Worm (Caenorhabditis elegans) whole organism, mixed stage, embryonic: ENCODE measurements around the gene abts-4.

Experiments used
- M03D4.4 ChIP-seq: sonication (generic microtip); optimal IDR thresholded peaks from 2 replicates; lab custom pipeline; 2017; ENCODE audit warnings: mild to moderate bottlenecking, missing genetic modification characterization, missing compliant biosample characterization
- bed-3 ChIP-seq: fragments of 200-800 bp; sonication (Bioruptor generic); optimal IDR thresholded peaks from 3 replicates; lab custom pipeline; 2018; ENCODE audit warnings: mild to moderate bottlenecking, missing genetic modification characterization, moderate library complexity, missing compliant biosample characterization
- blmp-1 ChIP-seq: fragments of 150-350 bp; optimal IDR thresholded peaks from 2 replicates; lab custom pipeline; 2014; ENCODE audit warnings: missing biosample characterization, missing genetic modification characterization
- ceh-43 ChIP-seq: fragments of 200-800 bp; sonication (Bioruptor generic); optimal IDR thresholded peaks from 2 replicates; lab custom pipeline; 2018; ENCODE audit warnings: mild to moderate bottlenecking, missing genetic modification characterization, moderate library complexity, missing compliant biosample characterization
- ces-1 ChIP-seq: fragments of 150-350 bp; optimal IDR thresholded peaks from 2 replicates; lab custom pipeline; 2014; ENCODE audit warnings: missing biosample characterization, missing genetic modification reagents, missing genetic modification characterization
- cnd-1 ChIP-seq: fragments of 200-800 bp; sonication (Bioruptor generic); optimal IDR thresholded peaks from 2 replicates; lab custom pipeline; 2018; ENCODE audit warnings: mild to moderate bottlenecking, missing genetic modification characterization, missing compliant biosample characterization
- drap-1 ChIP-seq: fragments of 200-800 bp; sonication (Bioruptor generic); optimal IDR thresholded peaks from 3 replicates; lab custom pipeline; 2018; ENCODE audit warnings: mild to moderate bottlenecking, missing genetic modification characterization, missing compliant biosample characterization
- elt-1 ChIP-seq: sonication (generic microtip); optimal IDR thresholded peaks from 2 replicates; lab custom pipeline; 2017; ENCODE audit warnings: missing genetic modification characterization, mild to moderate bottlenecking, missing compliant biosample characterization, antibody characterized with exemption, moderate library complexity, borderline replicate concordance; ENCODE audit not compliant: insufficient read depth
- elt-3 ChIP-seq: fragments of 150-350 bp; optimal IDR thresholded peaks from 2 replicates; lab custom pipeline; 2014; ENCODE audit warnings: missing biosample characterization, missing genetic modification characterization
- ham-2 ChIP-seq: fragments of 200-800 bp; sonication (Bioruptor generic); optimal IDR thresholded peaks from 2 replicates; lab custom pipeline; 2018; ENCODE audit warnings: mild to moderate bottlenecking, missing genetic modification characterization, missing compliant biosample characterization
- lin-13 ChIP-seq: fragments of 150-350 bp; optimal IDR thresholded peaks from 2 replicates; lab custom pipeline; 2014; ENCODE audit warnings: missing biosample characterization, missing genetic modification characterization
- lin-32 ChIP-seq: fragments of 200-800 bp; sonication (Bioruptor generic); optimal IDR thresholded peaks from 2 replicates; lab custom pipeline; 2018; ENCODE audit warnings: mild to moderate bottlenecking, missing genetic modification characterization, missing compliant biosample characterization
- lsy-2 ChIP-seq: fragments of 150-350 bp; optimal IDR thresholded peaks from 2 replicates; lab custom pipeline; 2014; ENCODE audit warnings: missing biosample characterization, missing genetic modification characterization
- mab-5 ChIP-seq: fragments of 150-350 bp; optimal IDR thresholded peaks from 2 replicates; lab custom pipeline; 2014; ENCODE audit warnings: missing biosample characterization, missing genetic modification characterization
- mep-1 ChIP-seq: fragments of 150-350 bp; optimal IDR thresholded peaks from 2 replicates; lab custom pipeline; 2017; ENCODE audit warnings: missing biosample characterization, missing genetic modification reagents, missing genetic modification characterization, inconsistent platforms
- mls-2 ChIP-seq: sonication (generic microtip); optimal IDR thresholded peaks from 2 replicates; lab custom pipeline; 2016; ENCODE audit warnings: mild to moderate bottlenecking, missing genetic modification characterization, moderate library complexity, missing compliant biosample characterization
- nhr-12 ChIP-seq: fragments of 150-350 bp; optimal IDR thresholded peaks from 2 replicates; lab custom pipeline; 2014; ENCODE audit warnings: missing biosample characterization, missing genetic modification characterization
- nhr-28 ChIP-seq: fragments of 150-350 bp; optimal IDR thresholded peaks from 2 replicates; lab custom pipeline; 2014; ENCODE audit warnings: missing biosample characterization, missing genetic modification characterization
- nhr-76 ChIP-seq: sonication (generic microtip); optimal IDR thresholded peaks from 2 replicates; lab custom pipeline; 2017; ENCODE audit warnings: missing biosample characterization, missing genetic modification characterization
- pha-4 ChIP-seq: fragments of 150-350 bp; optimal IDR thresholded peaks from 2 replicates; lab custom pipeline; 2018; ENCODE audit warnings: missing biosample characterization, missing genetic modification reagents, missing genetic modification characterization
- snpc-4 ChIP-seq: fragments of 150-350 bp; optimal IDR thresholded peaks from 2 replicates; lab custom pipeline; 2014; ENCODE audit warnings: missing biosample characterization, missing genetic modification characterization
- sptf-1 ChIP-seq: sonication (generic microtip); optimal IDR thresholded peaks from 2 replicates; lab custom pipeline; 2017; ENCODE audit warnings: mild to moderate bottlenecking, missing genetic modification characterization, moderate library complexity, missing compliant biosample characterization
- tbx-8 ChIP-seq: fragments of 200-800 bp; sonication (Bioruptor generic); optimal IDR thresholded peaks from 2 replicates; lab custom pipeline; 2018; ENCODE audit warnings: mild to moderate bottlenecking, missing genetic modification characterization, moderate library complexity, missing compliant biosample characterization
- unc-120 ChIP-seq: sonication (generic microtip); optimal IDR thresholded peaks from 2 replicates; lab custom pipeline; 2017; ENCODE audit warnings: missing genetic modification characterization, missing compliant biosample characterization; ENCODE audit not compliant: poor library complexity, severe bottlenecking
- unc-62 ChIP-seq: fragments of 150-350 bp; optimal IDR thresholded peaks from 2 replicates; lab custom pipeline; 2014; ENCODE audit warnings: missing biosample characterization, missing genetic modification reagents, missing genetic modification characterization
- zip-8 ChIP-seq: fragments of 150-350 bp; optimal IDR thresholded peaks from 2 replicates; lab custom pipeline; 2014; ENCODE audit warnings: missing biosample characterization, missing genetic modification characterization
- ztf-11 ChIP-seq: fragments of 150-350 bp; optimal IDR thresholded peaks from 2 replicates; lab custom pipeline; 2014; ENCODE audit warnings: missing biosample characterization, missing genetic modification characterization

abts-4 gene

ce11 chrX:6790457-6790856 lies 28.9 kb upstream of the abts-4 start:
- TF ChIP-seq nhr-76 (tag; lab: Kevin White, UChicago) (no peak), elt-3 (tag; lab: Kevin White, UChicago) (no peak)

ce11 chrX:6788965-6789573 lies 27.5 kb upstream of the abts-4 start, which contains the start of gene sgca-1:
sgca-1 (minus strand) TSS chrX:6789548.
- TF ChIP-seq nhr-12 (tag; lab: Kevin White, UChicago) (no peak), pha-4 (tag; lab: Kevin White, UChicago) (no peak), ham-2 (GFP tag; lab: Kevin White, UChicago) (no peak), nhr-76 (tag; lab: Kevin White, UChicago) (no peak), mab-5 (tag; lab: Kevin White, UChicago) (no peak), bed-3 (GFP tag; lab: Kevin White, UChicago) (no peak), ces-1 (GFP tag; lab: Kevin White, UChicago) (no peak), blmp-1 (tag; lab: Kevin White, UChicago) (no peak), snpc-4 (no peak), cnd-1 (tag; lab: Kevin White, UChicago) (no peak), zip-8 (tag; lab: Kevin White, UChicago) (no peak), elt-1 (tag; lab: Kevin White, UChicago) (no peak), ztf-11 (tag; lab: Kevin White, UChicago) (no peak), nhr-28 (no peak), lin-13 (tag; lab: Kevin White, UChicago) (no peak), lin-32 (GFP tag; lab: Kevin White, UChicago) (no peak), ceh-43 (no peak), unc-120 (tag; lab: Kevin White, UChicago) (no peak)

- TF ChIP-seq bed-3 (GFP tag; lab: Kevin White, UChicago) (no peak), mls-2 (tag; lab: Kevin White, UChicago) (no peak), M03D4.4 (tag; lab: Kevin White, UChicago) (no peak), nhr-28 (no peak), tbx-8 (GFP tag; lab: Kevin White, UChicago) (no peak)
These were observed 22.6 kb upstream of the abts-4 start, which contains the start of gene bgal-2 for ce11 chrX:6784181-6784580. bgal-2 (plus strand) TSS chrX:6784411.

ce11 chrX:6782857-6783256 lies 21.3 kb upstream of the abts-4 start, which contains the start of gene idpp-6:
idpp-6 (plus strand) TSS chrX:6783157.
- TF ChIP-seq mab-5 (tag; lab: Kevin White, UChicago): no peak
- no peak for TF ChIP-seq nhr-76 (tag; lab: Kevin White, UChicago)
- TF ChIP-seq ces-1 (GFP tag; lab: Kevin White, UChicago): no peak
- no peak for TF ChIP-seq mep-1 (tag; lab: Kevin White, UChicago)
- TF ChIP-seq drap-1 (GFP tag; lab: Kevin White, UChicago): no peak
- no peak for TF ChIP-seq snpc-4
- TF ChIP-seq tbx-8 (GFP tag; lab: Kevin White, UChicago): no peak
- no peak for TF ChIP-seq mls-2 (tag; lab: Kevin White, UChicago)
- no peak for TF ChIP-seq nhr-12 (tag; lab: Kevin White, UChicago)
- TF ChIP-seq bed-3 (GFP tag; lab: Kevin White, UChicago): no peak
- no peak for TF ChIP-seq pha-4 (tag; lab: Kevin White, UChicago)
- TF ChIP-seq sptf-1 (tag; lab: Kevin White, UChicago): no peak
- no peak for TF ChIP-seq ztf-11 (tag; lab: Kevin White, UChicago)
- no peak for TF ChIP-seq lsy-2 (tag; lab: Kevin White, UChicago)
- TF ChIP-seq, all 35 proteins: peak for 0

- TF ChIP-seq tbx-8 (GFP tag; lab: Kevin White, UChicago) (no peak), nhr-12 (tag; lab: Kevin White, UChicago) (no peak), lsy-2 (tag; lab: Kevin White, UChicago) (no peak), drap-1 (GFP tag; lab: Kevin White, UChicago) (no peak), unc-120 (tag; lab: Kevin White, UChicago) (no peak), unc-62 (GFP tag; lab: Kevin White, UChicago) (no peak), zip-8 (tag; lab: Kevin White, UChicago) (no peak)
These were observed 16.5 kb upstream of the abts-4 start, which contains the start of gene irk-1 for ce11 chrX:6778014-6778413. irk-1 (minus strand) TSS chrX:6778114.
